Worm (Caenorhabditis elegans) whole organism, L1 larva: ENCODE measurements around the gene C49A9.5.

Experiments used
- C04F5.9 ChIP-seq: sonication (generic microtip); optimal IDR thresholded peaks from 2 replicates; lab custom pipeline; 2016; ENCODE audit warnings: missing genetic modification characterization, missing compliant biosample characterization
- C16A3.4 ChIP-seq: fragments of 150-350 bp; optimal IDR thresholded peaks from 2 replicates; lab custom pipeline; 2014; ENCODE audit warnings: missing biosample characterization, missing genetic modification characterization
- F16B12.6 ChIP-seq: fragments of 150-350 bp; optimal IDR thresholded peaks from 2 replicates; lab custom pipeline; 2014; ENCODE audit warnings: missing biosample characterization, missing genetic modification characterization
- Y116A8C.19 ChIP-seq: sonication (generic microtip); optimal IDR thresholded peaks from 2 replicates; lab custom pipeline; 2016; ENCODE audit warnings: missing compliant biosample characterization, missing genetic modification characterization, borderline replicate concordance
- aly-2 ChIP-seq: fragments of 150-350 bp; optimal IDR thresholded peaks from 2 replicates; lab custom pipeline; 2014; ENCODE audit warnings: missing biosample characterization, missing genetic modification characterization
- ama-1 ChIP-seq: fragments of 150-350 bp; optimal IDR thresholded peaks from 2 replicates; lab custom pipeline; 2014
- ceh-63 ChIP-seq: fragments of 200-800 bp; sonication (Bioruptor generic); optimal IDR thresholded peaks from 2 replicates; lab custom pipeline; 2018; ENCODE audit warnings: mild to moderate bottlenecking, missing genetic modification characterization, missing compliant biosample characterization
- ceh-8 ChIP-seq: fragments of 200-800 bp; sonication (Bioruptor generic); optimal IDR thresholded peaks from 2 replicates; lab custom pipeline; 2018; ENCODE audit warnings: mild to moderate bottlenecking, missing genetic modification characterization, moderate library complexity, missing compliant biosample characterization
- ceh-88 ChIP-seq: fragments of 200-800 bp; sonication (Bioruptor generic); IDR thresholded peaks from 2 replicates; pipeline ENCODE4 v1.3.6; 2022; ENCODE audit warnings: missing genetic modification characterization, missing compliant biosample characterization
- ces-1 ChIP-seq: fragments of 150-350 bp; optimal IDR thresholded peaks from 2 replicates; lab custom pipeline; 2014; ENCODE audit warnings: missing biosample characterization, missing genetic modification reagents, missing genetic modification characterization
- dsc-1 ChIP-seq: sonication (generic microtip); optimal IDR thresholded peaks from 2 replicates; lab custom pipeline; 2016; ENCODE audit warnings: mild to moderate bottlenecking, missing genetic modification characterization, missing compliant biosample characterization
- efl-1 ChIP-seq, 4 experiments: fragments of 150-350 bp; optimal IDR thresholded peaks in 3 of 4; peaks in 1 of 4; 1 replicate in 1 of 4; 2 replicates in 3 of 4; lab custom pipeline; 2014; ENCODE audit warnings: missing biosample characterization in 2 of 4, missing genetic modification characterization in 2 of 4, missing genetic modification reagents in 2 of 4
- efl-3 ChIP-seq: fragments of 200-800 bp; sonication (Bioruptor generic); optimal IDR thresholded peaks from 2 replicates; lab custom pipeline; 2018; ENCODE audit warnings: mild to moderate bottlenecking, missing genetic modification characterization, missing compliant biosample characterization
- egl-27 ChIP-seq, 2 experiments: fragments of 150-350 bp in 1 of 2; sonication (generic microtip); optimal IDR thresholded peaks; 3 replicates each; lab custom pipeline; 2017 to 2018; ENCODE audit warnings: missing biosample characterization in 2 of 2, missing genetic modification characterization in 2 of 2, missing genetic modification reagents in 2 of 2
- elt-2 ChIP-seq: sonication (generic microtip); optimal IDR thresholded peaks from 2 replicates; lab custom pipeline; 2016; ENCODE audit warnings: missing genetic modification characterization, mild to moderate bottlenecking, inconsistent platforms, missing compliant biosample characterization, missing genetic modification reagents
- elt-3 ChIP-seq, 6 experiments: fragments of 150-350 bp in 1 of 6; sonication (generic microtip); optimal IDR thresholded peaks; 2 replicates each; lab custom pipeline; 2017 to 2018; ENCODE audit warnings: missing biosample characterization in 6 of 6, missing genetic modification characterization in 6 of 6, inconsistent platforms in 1 of 6
- grh-1 ChIP-seq: fragments of 200-800 bp; sonication (Bioruptor generic); IDR thresholded peaks from 2 replicates; pipeline ENCODE4 v1.3.6; 2022; ENCODE audit warnings: missing genetic modification reagents, missing genetic modification characterization, missing compliant biosample characterization
- hlh-17 ChIP-seq: fragments of 200-800 bp; sonication (Bioruptor generic); optimal IDR thresholded peaks from 2 replicates; lab custom pipeline; 2018; ENCODE audit warnings: missing genetic modification characterization, mild to moderate bottlenecking, missing compliant biosample characterization, moderate library complexity, borderline replicate concordance
- hlh-4 ChIP-seq: sonication (generic microtip); optimal IDR thresholded peaks from 2 replicates; lab custom pipeline; 2016; ENCODE audit warnings: mild to moderate bottlenecking, missing genetic modification characterization, missing compliant biosample characterization
- hpl-2 ChIP-seq: fragments of 150-350 bp; optimal IDR thresholded peaks from 2 replicates; lab custom pipeline; 2014; ENCODE audit warnings: missing biosample characterization, missing genetic modification reagents, missing genetic modification characterization
- isw-1 ChIP-seq: fragments of 200-800 bp; sonication (Bioruptor generic); IDR thresholded peaks from 2 replicates; pipeline ENCODE4 v1.3.6; 2022; ENCODE audit warnings: missing genetic modification characterization, missing compliant biosample characterization
- jun-1 ChIP-seq: fragments of 150-350 bp; optimal IDR thresholded peaks from 2 replicates; lab custom pipeline; 2014; ENCODE audit warnings: missing biosample characterization, missing genetic modification reagents, missing genetic modification characterization
- lin-35 ChIP-seq, 2 experiments: fragments of 150-350 bp; optimal IDR thresholded peaks; 2 replicates each; lab custom pipeline; 2014; ENCODE audit warnings: missing biosample characterization in 2 of 2, missing genetic modification characterization in 2 of 2, missing genetic modification reagents in 2 of 2
- lin-39 ChIP-seq: fragments of 150-350 bp; optimal IDR thresholded peaks from 2 replicates; lab custom pipeline; 2014; ENCODE audit warnings: missing biosample characterization, missing genetic modification reagents, missing genetic modification characterization
- lir-3 ChIP-seq: sonication (generic microtip); optimal IDR thresholded peaks from 2 replicates; lab custom pipeline; 2016; ENCODE audit warnings: mild to moderate bottlenecking, missing genetic modification characterization, moderate library complexity, missing compliant biosample characterization; ENCODE audit not compliant: poor library complexity
- lsy-2 ChIP-seq, 2 experiments: fragments of 150-350 bp; optimal IDR thresholded peaks; 2 replicates each; lab custom pipeline; 2014; ENCODE audit warnings: missing biosample characterization in 2 of 2, missing genetic modification characterization in 2 of 2
- mab-9 ChIP-seq: fragments of 200-800 bp; sonication (Bioruptor generic); IDR thresholded peaks from 2 replicates; pipeline ENCODE4 v1.3.6; 2022; ENCODE audit warnings: missing genetic modification reagents, missing genetic modification characterization, missing compliant biosample characterization
- mef-2 ChIP-seq: fragments of 150-350 bp; optimal IDR thresholded peaks from 2 replicates; lab custom pipeline; 2014; ENCODE audit warnings: missing biosample characterization, missing genetic modification characterization
- nhr-20 ChIP-seq: sonication (generic microtip); optimal IDR thresholded peaks from 2 replicates; lab custom pipeline; 2016; ENCODE audit warnings: mild to moderate bottlenecking, missing genetic modification characterization, missing compliant biosample characterization
- nhr-237 ChIP-seq: fragments of 150-350 bp; optimal IDR thresholded peaks from 2 replicates; lab custom pipeline; 2014; ENCODE audit warnings: missing biosample characterization, missing genetic modification characterization
- nhr-71 ChIP-seq: sonication (generic microtip); optimal IDR thresholded peaks from 2 replicates; lab custom pipeline; 2016; ENCODE audit warnings: mild to moderate bottlenecking, missing genetic modification characterization, moderate library complexity, missing compliant biosample characterization
- nhr-76 ChIP-seq: sonication (generic microtip); optimal IDR thresholded peaks from 2 replicates; lab custom pipeline; 2017; ENCODE audit warnings: missing biosample characterization, missing genetic modification characterization
- pag-3 ChIP-seq: sonication (generic microtip); optimal IDR thresholded peaks from 2 replicates; lab custom pipeline; 2017; ENCODE audit warnings: missing genetic modification characterization, mild to moderate bottlenecking, missing compliant biosample characterization, antibody characterized with exemption, borderline replicate concordance; ENCODE audit not compliant: insufficient read depth
- rnt-1 ChIP-seq: sonication (generic microtip); optimal IDR thresholded peaks from 2 replicates; lab custom pipeline; 2016; ENCODE audit warnings: mild to moderate bottlenecking, missing genetic modification characterization, moderate library complexity, missing compliant biosample characterization
- skn-1 ChIP-seq: fragments of 150-350 bp; optimal IDR thresholded peaks from 2 replicates; lab custom pipeline; 2014; ENCODE audit warnings: missing biosample characterization, missing genetic modification characterization
- snpc-4 ChIP-seq: fragments of 150-350 bp; optimal IDR thresholded peaks from 2 replicates; lab custom pipeline; 2014; ENCODE audit warnings: missing biosample characterization, missing genetic modification characterization
- sox-4 ChIP-seq: sonication (generic microtip); optimal IDR thresholded peaks from 2 replicates; lab custom pipeline; 2016; ENCODE audit warnings: missing genetic modification characterization, missing compliant biosample characterization
- sptf-1 ChIP-seq: fragments of 150-350 bp; optimal IDR thresholded peaks from 2 replicates; lab custom pipeline; 2014; ENCODE audit warnings: missing biosample characterization, missing genetic modification characterization
- swsn-7 ChIP-seq: sonication (generic microtip); optimal IDR thresholded peaks from 2 replicates; lab custom pipeline; 2016; ENCODE audit warnings: missing genetic modification characterization, missing compliant biosample characterization
- tbx-2 ChIP-seq: sonication (generic microtip); optimal IDR thresholded peaks from 2 replicates; lab custom pipeline; 2016; ENCODE audit warnings: missing genetic modification characterization, missing compliant biosample characterization
- tlp-1 ChIP-seq: fragments of 150-350 bp; optimal IDR thresholded peaks from 2 replicates; lab custom pipeline; 2014; ENCODE audit warnings: missing biosample characterization, missing genetic modification characterization
- unc-130 ChIP-seq: fragments of 150-350 bp; optimal IDR thresholded peaks from 2 replicates; lab custom pipeline; 2017; ENCODE audit warnings: missing biosample characterization, missing genetic modification characterization, inconsistent platforms
- unc-62 ChIP-seq: fragments of 150-350 bp; optimal IDR thresholded peaks from 2 replicates; lab custom pipeline; 2014; ENCODE audit warnings: missing biosample characterization, missing genetic modification reagents, missing genetic modification characterization
- unc-86 ChIP-seq: sonication (generic microtip); optimal IDR thresholded peaks from 2 replicates; lab custom pipeline; 2016; ENCODE audit warnings: missing genetic modification characterization, missing compliant biosample characterization
- unc-98 ChIP-seq: fragments of 200-800 bp; sonication (Bioruptor generic); IDR thresholded peaks from 2 replicates; pipeline ENCODE4 v1.3.6; 2022; ENCODE audit warnings: missing genetic modification characterization, missing compliant biosample characterization
- vab-15 ChIP-seq: sonication (generic microtip); optimal IDR thresholded peaks from 2 replicates; lab custom pipeline; 2017; ENCODE audit warnings: missing genotype, mild to moderate bottlenecking, missing genetic modification characterization, missing compliant biosample characterization
- zip-4 ChIP-seq: fragments of 200-800 bp; sonication (Bioruptor generic); optimal IDR thresholded peaks from 2 replicates; lab custom pipeline; 2018; ENCODE audit warnings: mild to moderate bottlenecking, missing genetic modification characterization, moderate library complexity, missing compliant biosample characterization

The C49A9.5 gene

ce11 chrIV:6254635-6255034, 41.2 kb downstream of the C49A9.5 start, which contains the start of gene T13A10.64:
Gene T13A10.64 (plus strand): TSS chrIV:6254935.
- TF ChIP-seq egl-27 (tag; optimal IDR thresholded peaks at IDR 0.05; lab: Kevin White, UChicago): no peak
- no peak for TF ChIP-seq elt-3 (tag; optimal IDR thresholded peaks at IDR 0.05; lab: Kevin White, UChicago)
- TF ChIP-seq C04F5.9 (tag; lab: Kevin White, UChicago): no peak
- TF ChIP-seq efl-3 (GFP tag; lab: Kevin White, UChicago): no peak
- TF ChIP-seq ama-1: no peak
- no peak for TF ChIP-seq unc-98 (GFP tag; lab: Robert Waterston, UW)
- TF ChIP-seq elt-2 (tag; lab: Kevin White, UChicago): no peak
- TF ChIP-seq nhr-71 (tag; lab: Kevin White, UChicago): no peak
- no peak for TF ChIP-seq mef-2 (tag; lab: Kevin White, UChicago)
- no peak for TF ChIP-seq ceh-8 (GFP tag; lab: Kevin White, UChicago)
- no peak for TF ChIP-seq lsy-2 (tag; optimal IDR thresholded peaks at IDR 0.05; lab: Kevin White, UChicago)
- TF ChIP-seq C16A3.4 (tag; lab: Kevin White, UChicago): no peak
- no peak for TF ChIP-seq tlp-1
- TF ChIP-seq aly-2 (tag; lab: Kevin White, UChicago): no peak
- TF ChIP-seq ces-1 (GFP tag; lab: Kevin White, UChicago): no peak
- no peak for TF ChIP-seq grh-1
- TF ChIP-seq swsn-7 (tag; lab: Kevin White, UChicago): no peak

ce11 chrIV:6258967-6259366, 45.5 kb downstream of the C49A9.5 start:
- TF ChIP-seq skn-1: no peak
- no peak for TF ChIP-seq snpc-4 (tag; lab: Kevin White, UChicago)
- TF ChIP-seq jun-1 (tag; lab: Kevin White, UChicago): no peak
- no peak for TF ChIP-seq nhr-237 (tag; lab: Kevin White, UChicago)
- TF ChIP-seq dsc-1 (tag; lab: Kevin White, UChicago): no peak
- TF ChIP-seq C04F5.9 (tag; lab: Kevin White, UChicago): no peak
- no peak for TF ChIP-seq isw-1 (GFP tag; lab: Robert Waterston, UW)
- no peak for TF ChIP-seq hlh-4 (tag; lab: Kevin White, UChicago)
- no peak for TF ChIP-seq unc-86
- no peak for TF ChIP-seq lir-3
- TF ChIP-seq efl-1 (optimal IDR thresholded peaks at IDR 0.05; lab: Kevin White, UChicago): no peak
- no peak for TF ChIP-seq efl-1 (GFP tag; optimal IDR thresholded peaks at IDR 0.05 in 1 of 2; lab: Kevin White, UChicago)
- no peak for TF ChIP-seq pag-3 (tag; lab: Kevin White, UChicago)
- TF ChIP-seq unc-130: no peak
- TF ChIP-seq elt-3 (tag; optimal IDR thresholded peaks at IDR 0.05; lab: Kevin White, UChicago): no peak
- no peak for TF ChIP-seq nhr-71 (tag; lab: Kevin White, UChicago)
- no peak for TF ChIP-seq Y116A8C.19 (tag; lab: Kevin White, UChicago)
- TF ChIP-seq unc-62 (GFP tag; lab: Kevin White, UChicago): no peak
- no peak for TF ChIP-seq sptf-1
- no peak for TF ChIP-seq ceh-63 (GFP tag; lab: Kevin White, UChicago)
- no peak for TF ChIP-seq nhr-76 (tag; lab: Kevin White, UChicago)

- no peak for TF ChIP-seq efl-1 (optimal IDR thresholded peaks at IDR 0.05; lab: Kevin White, UChicago)
- no peak for TF ChIP-seq efl-1 (GFP tag; optimal IDR thresholded peaks at IDR 0.05 in 1 of 2; lab: Kevin White, UChicago)
- no peak for TF ChIP-seq nhr-237 (tag; lab: Kevin White, UChicago)
- TF ChIP-seq C16A3.4 (tag; lab: Kevin White, UChicago): no peak
- no peak for TF ChIP-seq rnt-1 (tag; lab: Kevin White, UChicago)
- TF ChIP-seq zip-4 (GFP tag; lab: Kevin White, UChicago): no peak
- no peak for TF ChIP-seq snpc-4 (tag; lab: Kevin White, UChicago)
- TF ChIP-seq vab-15 (tag; lab: Kevin White, UChicago): no peak
- TF ChIP-seq hlh-17: no peak
- TF ChIP-seq sox-4 (tag; lab: Kevin White, UChicago): no peak
- no peak for TF ChIP-seq hpl-2 (GFP tag; lab: Kevin White, UChicago)
- no peak for TF ChIP-seq F16B12.6
- no peak for TF ChIP-seq lin-39 (tag; lab: Kevin White, UChicago)
- TF ChIP-seq tbx-2 (tag; lab: Kevin White, UChicago): no peak
- TF ChIP-seq lin-35 (GFP tag; optimal IDR thresholded peaks at IDR 0.05; lab: Kevin White, UChicago): no peak
- no peak for TF ChIP-seq unc-130
- TF ChIP-seq nhr-20: no peak
- no peak for TF ChIP-seq ceh-88 (GFP tag; lab: Robert Waterston, UW)
- TF ChIP-seq efl-3 (GFP tag; lab: Kevin White, UChicago): no peak
- no peak for TF ChIP-seq mab-9 (GFP tag; lab: Robert Waterston, UW)
- no peak for TF ChIP-seq dsc-1 (tag; lab: Kevin White, UChicago)
Observed at ce11 chrIV:6259732-6260131, 46.3 kb downstream of the C49A9.5 start, which contains the start of gene nlp-16. Gene nlp-16 (minus strand): TSS chrIV:6259832.
